Fruit fly (Drosophila melanogaster) whole organism, wandering third instar larva: ENCODE results near the gene halo.

Experiments
- CG32264 ChIP-seq: fragments of 200-800 bp; sonication (Bioruptor generic); optimal IDR thresholded peaks from 2 replicates; lab custom pipeline; 2016; ENCODE audit warnings: missing biosample characterization, missing genetic modification characterization
- Hr78 ChIP-seq: fragments of >200 bp; optimal IDR thresholded peaks from 2 replicates; lab custom pipeline; 2017; ENCODE audit warnings: missing biosample characterization, missing genetic modification characterization
- OdsH ChIP-seq: fragments of 200-800 bp; sonication (Bioruptor generic); optimal IDR thresholded peaks from 2 replicates; lab custom pipeline; 2016; ENCODE audit warnings: missing biosample characterization, mild to moderate bottlenecking, missing genetic modification characterization
- brk ChIP-seq: fragments of 200-800 bp; sonication (Bioruptor generic); optimal IDR thresholded peaks from 2 replicates; lab custom pipeline; 2016; ENCODE audit warnings: missing biosample characterization, mild to moderate bottlenecking, missing genetic modification characterization
- dsf ChIP-seq: sonication (Bioruptor generic); optimal IDR thresholded peaks from 2 replicates; lab custom pipeline; 2016; ENCODE audit warnings: missing biosample characterization, missing genetic modification characterization, borderline replicate concordance
- foxo ChIP-seq, 2 experiments: fragments of 200-800 bp; sonication (Bioruptor generic); optimal IDR thresholded peaks; 2 replicates in 1 of 2; 3 replicates in 1 of 2; lab custom pipeline; 2016 to 2017; ENCODE audit warnings: missing biosample characterization in 2 of 2, missing genetic modification characterization in 2 of 2
- h ChIP-seq: fragments of 200-800 bp; sonication (Bioruptor generic); optimal IDR thresholded peaks from 3 replicates; lab custom pipeline; 2016; ENCODE audit warnings: missing biosample characterization, mild to moderate bottlenecking, missing genetic modification characterization
- pan ChIP-seq: fragments of >200 bp; optimal IDR thresholded peaks from 2 replicates; lab custom pipeline; 2017
- tai ChIP-seq: sonication (Bioruptor generic); optimal IDR thresholded peaks from 2 replicates; lab custom pipeline; 2016; ENCODE audit warnings: missing biosample characterization, missing genetic modification characterization

- TF ChIP-seq Hr78 (no peak), OdsH (no peak), CG32264 (GFP tag; lab: Kevin White, UChicago) (no peak), foxo (GFP tag; optimal IDR thresholded peaks at IDR 0.05; lab: Kevin White, UChicago) (no peak), tai (GFP tag; lab: Kevin White, UChicago) (no peak), h (GFP tag; lab: Kevin White, UChicago) (no peak), dsf (GFP tag; lab: Kevin White, UChicago) (no peak), brk (GFP tag; lab: Kevin White, UChicago) (no peak), pan (lab: Kevin White, UChicago) (no peak)
These were observed 570 bp downstream of the halo start, which contains the start of gene CG18132 for dm6 chr2L:1517378-1517777.
